Worm (Caenorhabditis elegans) whole organism, L4 larva: ENCODE data around the gene ZC13.1.

Experiments used
- F10B5.3 ChIP-seq: sonication (generic microtip); optimal IDR thresholded peaks from 2 replicates; lab custom pipeline; 2016; ENCODE audit warnings: mild to moderate bottlenecking, missing genetic modification characterization, missing compliant biosample characterization
- F26F4.8 ChIP-seq: fragments of 200-800 bp; sonication (Bioruptor generic); conservative IDR thresholded peaks from 2 replicates; pipeline ENCODE4 v1.3.6; 2022; ENCODE audit warnings: missing genetic modification characterization, missing compliant biosample characterization
- F37D6.2 ChIP-seq: sonication (generic microtip); optimal IDR thresholded peaks from 2 replicates; lab custom pipeline; 2016; ENCODE audit warnings: mild to moderate bottlenecking, missing genetic modification characterization, missing compliant biosample characterization
- F44E2.7 ChIP-seq: fragments of 200-800 bp; sonication (Bioruptor generic); IDR thresholded peaks from 2 replicates; pipeline ENCODE4 v2.1.2; 2022; ENCODE audit warnings: missing genetic modification characterization, missing compliant biosample characterization
- T20F7.1 ChIP-seq: fragments of 200-800 bp; sonication (Bioruptor generic); optimal IDR thresholded peaks from 2 replicates; lab custom pipeline; 2018; ENCODE audit warnings: mild to moderate bottlenecking, missing genetic modification characterization, missing compliant biosample characterization
- Y105C5A.15 ChIP-seq: fragments of 200-800 bp; sonication (Bioruptor generic); IDR thresholded peaks from 2 replicates; pipeline ENCODE4 v1.3.6; 2022; ENCODE audit warnings: missing genetic modification characterization, missing compliant biosample characterization
- Y48G9A.11 ChIP-seq: fragments of 200-800 bp; sonication (Bioruptor generic); IDR thresholded peaks from 2 replicates; pipeline ENCODE4 v1.3.6; 2022; ENCODE audit warnings: missing genetic modification reagents, missing genetic modification characterization, missing compliant biosample characterization
- Y5F2A.4 ChIP-seq: fragments of 200-800 bp; sonication (Bioruptor generic); optimal IDR thresholded peaks from 2 replicates; lab custom pipeline; 2018; ENCODE audit warnings: mild to moderate bottlenecking, missing genetic modification characterization, missing compliant biosample characterization
- aha-1 ChIP-seq: fragments of 150-350 bp; peaks from one replicate; lab custom pipeline; 2014; ENCODE audit warnings: missing biosample characterization, missing genetic modification characterization
- arid-1 ChIP-seq: fragments of 200-800 bp; sonication (Bioruptor generic); conservative IDR thresholded peaks from 2 replicates; pipeline ENCODE4 v1.3.6; 2022; ENCODE audit warnings: missing genetic modification reagents, missing genetic modification characterization, missing compliant biosample characterization
- ceh-20 ChIP-seq: fragments of 200-800 bp; sonication (Bioruptor generic); IDR thresholded peaks from 2 replicates; pipeline ENCODE4 v1.3.6; 2022; ENCODE audit warnings: missing genetic modification reagents, missing genetic modification characterization, missing compliant biosample characterization
- ceh-32 ChIP-seq: sonication (generic microtip); optimal IDR thresholded peaks from 2 replicates; lab custom pipeline; 2016; ENCODE audit warnings: mild to moderate bottlenecking, missing genetic modification characterization, missing compliant biosample characterization; ENCODE audit not compliant: poor library complexity
- ceh-44 ChIP-seq: fragments of 200-800 bp; sonication (Bioruptor generic); IDR thresholded peaks from 2 replicates; pipeline ENCODE4 v1.3.6; 2022; ENCODE audit warnings: missing genetic modification reagents, missing genetic modification characterization, missing compliant biosample characterization
- ctbp-1 ChIP-seq: fragments of 200-800 bp; sonication (Bioruptor generic); IDR thresholded peaks from 2 replicates; pipeline ENCODE4 v1.3.6; 2022; ENCODE audit warnings: missing genetic modification reagents, missing genetic modification characterization, missing compliant biosample characterization
- daf-19 ChIP-seq: fragments of 200-800 bp; sonication (Bioruptor generic); conservative IDR thresholded peaks from 2 replicates; pipeline ENCODE4 v1.3.6; 2022; ENCODE audit warnings: missing genetic modification characterization, missing compliant biosample characterization
- dmd-6 ChIP-seq: fragments of 200-800 bp; sonication (Bioruptor generic); IDR thresholded peaks from 2 replicates; pipeline ENCODE4 v1.3.6; 2022; ENCODE audit warnings: missing genetic modification reagents, missing genetic modification characterization, missing compliant biosample characterization
- dmd-8 ChIP-seq: fragments of 200-800 bp; sonication (Bioruptor generic); IDR thresholded peaks from 2 replicates; pipeline ENCODE4 v1.3.6; 2022; ENCODE audit warnings: missing genetic modification characterization, missing compliant biosample characterization
- duxl-1 ChIP-seq: sonication (generic microtip); optimal IDR thresholded peaks from 2 replicates; lab custom pipeline; 2016; ENCODE audit warnings: mild to moderate bottlenecking, missing genetic modification characterization, moderate library complexity, missing compliant biosample characterization; ENCODE audit not compliant: poor library complexity
- dve-1 ChIP-seq: sonication (generic microtip); optimal IDR thresholded peaks from 2 replicates; lab custom pipeline; 2017; ENCODE audit warnings: antibody characterized with exemption, mild to moderate bottlenecking, missing genetic modification characterization, missing compliant biosample characterization; ENCODE audit not compliant: insufficient read depth
- egl-43 ChIP-seq: fragments of 200-800 bp; sonication (Bioruptor generic); IDR thresholded peaks from 2 replicates; pipeline ENCODE4 v1.3.6; 2022; ENCODE audit warnings: missing genetic modification reagents, missing genetic modification characterization, missing compliant biosample characterization
- jun-1 ChIP-seq: fragments of 150-350 bp; optimal IDR thresholded peaks from 2 replicates; lab custom pipeline; 2014; ENCODE audit warnings: missing biosample characterization, missing genetic modification reagents, missing genetic modification characterization
- lin-15B ChIP-seq: fragments of 150-350 bp; sonication (generic microtip); optimal IDR thresholded peaks from 3 replicates; lab custom pipeline; 2014; ENCODE audit warnings: missing biosample characterization, missing genetic modification characterization
- lin-29 ChIP-seq: fragments of 200-800 bp; sonication (Bioruptor generic); IDR thresholded peaks from 2 replicates; pipeline ENCODE4 v1.3.6; 2022; ENCODE audit warnings: missing genetic modification reagents, missing genetic modification characterization, missing compliant biosample characterization
- madf-5 ChIP-seq, 2 experiments: fragments of 200-800 bp; sonication (Bioruptor generic); IDR thresholded peaks; 2 replicates each; pipeline ENCODE4 v1.3.6; 2022; ENCODE audit warnings: missing compliant biosample characterization in 2 of 2, missing genetic modification characterization in 2 of 2
- madf-9 ChIP-seq: fragments of 200-800 bp; sonication (Bioruptor generic); conservative IDR thresholded peaks from 2 replicates; pipeline ENCODE4 v1.3.6; 2022; ENCODE audit warnings: missing genetic modification reagents, missing genetic modification characterization, missing compliant biosample characterization
- mep-1 ChIP-seq: fragments of 150-350 bp; sonication (generic microtip); optimal IDR thresholded peaks from 3 replicates; lab custom pipeline; 2014; ENCODE audit warnings: missing biosample characterization, missing genetic modification characterization
- mes-2 ChIP-seq: sonication (generic microtip); optimal IDR thresholded peaks from 2 replicates; lab custom pipeline; 2016; ENCODE audit warnings: missing genotype, mild to moderate bottlenecking, missing genetic modification characterization, missing compliant biosample characterization; ENCODE audit not compliant: poor library complexity, severe bottlenecking
- mxl-3 ChIP-seq: fragments of 200-800 bp; sonication (Bioruptor generic); optimal IDR thresholded peaks from 2 replicates; lab custom pipeline; 2018; ENCODE audit warnings: mild to moderate bottlenecking, missing genetic modification characterization, missing compliant biosample characterization
- nhr-10 ChIP-seq: fragments of 150-350 bp; optimal IDR thresholded peaks from 2 replicates; lab custom pipeline; 2014; ENCODE audit warnings: missing biosample characterization, missing genetic modification characterization
- nhr-102 ChIP-seq: sonication (generic microtip); optimal IDR thresholded peaks from 2 replicates; lab custom pipeline; 2016; ENCODE audit warnings: mild to moderate bottlenecking, missing genetic modification characterization, moderate library complexity, missing compliant biosample characterization
- nhr-11 ChIP-seq: fragments of 150-350 bp; optimal IDR thresholded peaks from 2 replicates; lab custom pipeline; 2014; ENCODE audit warnings: missing biosample characterization, missing genetic modification characterization
- nhr-42 ChIP-seq: fragments of 200-800 bp; sonication (Bioruptor generic); IDR thresholded peaks from 2 replicates; pipeline ENCODE4 v1.3.6; 2022; ENCODE audit warnings: missing genetic modification characterization, missing compliant biosample characterization
- nhr-48 ChIP-seq: sonication (generic microtip); optimal IDR thresholded peaks from 2 replicates; lab custom pipeline; 2016; ENCODE audit warnings: mild to moderate bottlenecking, missing genetic modification characterization, missing compliant biosample characterization
- nhr-6 ChIP-seq: fragments of 150-350 bp; optimal IDR thresholded peaks from 2 replicates; lab custom pipeline; 2014; ENCODE audit warnings: missing biosample characterization, missing genetic modification characterization
- nhr-77 ChIP-seq: fragments of 150-350 bp; optimal IDR thresholded peaks from 2 replicates; lab custom pipeline; 2014; ENCODE audit warnings: missing biosample characterization, missing genetic modification characterization
- php-3 ChIP-seq: fragments of 200-800 bp; sonication (Bioruptor generic); IDR thresholded peaks from 2 replicates; pipeline ENCODE4 v1.3.6; 2022; ENCODE audit warnings: missing genetic modification reagents, missing genetic modification characterization, missing compliant biosample characterization
- pqm-1 ChIP-seq: sonication (generic microtip); optimal IDR thresholded peaks from 2 replicates; lab custom pipeline; 2017; ENCODE audit warnings: missing biosample characterization, missing genetic modification characterization
- saeg-2 ChIP-seq: fragments of 200-800 bp; sonication (Bioruptor generic); IDR thresholded peaks from 2 replicates; pipeline ENCODE4 v1.3.6; 2022; ENCODE audit warnings: missing genetic modification reagents, missing genetic modification characterization, missing compliant biosample characterization
- set-16 ChIP-seq: fragments of 200-800 bp; sonication (Bioruptor generic); IDR thresholded peaks from 2 replicates; pipeline ENCODE4 v1.3.6; 2022; ENCODE audit warnings: missing genetic modification reagents, missing genetic modification characterization, missing compliant biosample characterization
- unc-130 ChIP-seq: sonication (generic microtip); optimal IDR thresholded peaks from 2 replicates; lab custom pipeline; 2016; ENCODE audit warnings: missing genetic modification reagents, missing genetic modification characterization, missing compliant biosample characterization
- unc-62 ChIP-seq, 3 experiments: fragments of 150-350 bp in 1 of 3; sonication (generic microtip); optimal IDR thresholded peaks in 2 of 3; peaks in 1 of 3; 1 replicate in 1 of 3; 2 replicates in 2 of 3; lab custom pipeline; 2014 to 2017; ENCODE audit warnings: missing biosample characterization in 3 of 3, missing genetic modification characterization in 3 of 3, missing genetic modification reagents in 3 of 3, missing genotype in 1 of 3
- zag-1 ChIP-seq: fragments of 150-350 bp; optimal IDR thresholded peaks from 2 replicates; lab custom pipeline; 2014; ENCODE audit warnings: missing biosample characterization, missing genetic modification characterization
- zfp-3 ChIP-seq: fragments of 200-800 bp; sonication (Bioruptor generic); conservative IDR thresholded peaks from 2 replicates; pipeline ENCODE4 v1.3.6; 2022; ENCODE audit warnings: missing genetic modification reagents, missing genetic modification characterization, missing compliant biosample characterization
- zip-2 ChIP-seq: fragments of 150-350 bp; optimal IDR thresholded peaks from 2 replicates; lab custom pipeline; 2014; ENCODE audit warnings: missing biosample characterization, missing genetic modification characterization
- ztf-11 ChIP-seq: fragments of 150-350 bp; optimal IDR thresholded peaks from 2 replicates; lab custom pipeline; 2014; ENCODE audit warnings: missing biosample characterization, missing genetic modification characterization
- ztf-7 ChIP-seq: fragments of 150-350 bp; optimal IDR thresholded peaks from 2 replicates; lab custom pipeline; 2014; ENCODE audit warnings: missing biosample characterization, missing genetic modification characterization

The ZC13.1 gene

ce11 chrX:830185-830584, 46.9 kb upstream of the ZC13.1 start:
- TF ChIP-seq aha-1 (tag; lab: Kevin White, UChicago) (peak; percentile 60), duxl-1 (tag; lab: Kevin White, UChicago) (no peak)

- TF ChIP-seq ceh-20 (GFP tag; lab: Robert Waterston, UW) (no peak), saeg-2 (GFP tag; lab: Robert Waterston, UW) (no peak), F10B5.3 (tag; lab: Kevin White, UChicago) (no peak), mes-2 (tag; lab: Kevin White, UChicago) (no peak), jun-1 (no peak), nhr-6 (tag; lab: Kevin White, UChicago) (no peak), nhr-42 (GFP tag; lab: Robert Waterston, UW) (no peak), dmd-6 (GFP tag; lab: Robert Waterston, UW) (no peak), madf-9 (GFP tag; lab: Robert Waterston, UW) (no peak), nhr-102 (tag; lab: Kevin White, UChicago) (no peak), mxl-3 (GFP tag; lab: Kevin White, UChicago) (no peak), ztf-11 (tag; lab: Kevin White, UChicago) (no peak), mep-1 (tag; lab: Kevin White, UChicago) (no peak), duxl-1 (tag; lab: Kevin White, UChicago) (no peak), dve-1 (tag; lab: Kevin White, UChicago) (no peak), lin-15B (no peak), unc-62 (GFP tag; optimal IDR thresholded peaks at IDR 0.05 in 1 of 2; lab: Kevin White, UChicago) (no peak), unc-62 (tag; optimal IDR thresholded peaks at IDR 0.05; lab: Kevin White, UChicago) (no peak), unc-130 (no peak), F26F4.8 (no peak)
Measured at ce11 chrX:834478-834877, 42.6 kb upstream of the ZC13.1 start, which contains the start of gene F39H12.1. TSS of gene F39H12.1 (plus strand) at chrX:834778.

- TF ChIP-seq Y5F2A.4, result no peak
- TF ChIP-seq dmd-8 (GFP tag; lab: Robert Waterston, UW), result no peak
- no peak for TF ChIP-seq duxl-1 (tag; lab: Kevin White, UChicago)
- no peak for TF ChIP-seq php-3 (GFP tag; lab: Robert Waterston, UW)
- TF ChIP-seq zag-1, result no peak
- TF ChIP-seq set-16 (GFP tag; lab: Robert Waterston, UW), result no peak
- no peak for TF ChIP-seq Y105C5A.15 (GFP tag; lab: Robert Waterston, UW)
- TF ChIP-seq mes-2 (tag; lab: Kevin White, UChicago), result no peak
- TF ChIP-seq arid-1 (GFP tag; lab: Robert Waterston, UW), result no peak
- no peak for TF ChIP-seq ztf-11 (tag; lab: Kevin White, UChicago)
Measured at ce11 chrX:841393-841792, 35.6 kb upstream of the ZC13.1 start, which contains the start of gene F39H12.3. TSS of gene F39H12.3 (minus strand) at chrX:841493.

ce11 chrX:844649-845048, 32.4 kb upstream of the ZC13.1 start:
- TF ChIP-seq T20F7.1 (GFP tag; lab: Kevin White, UChicago) (no peak), Y48G9A.11 (GFP tag; lab: Robert Waterston, UW) (no peak), ceh-44 (GFP tag; lab: Robert Waterston, UW) (no peak), F44E2.7 (GFP tag; lab: Robert Waterston, UW) (no peak), nhr-11 (peak; percentile 12), aha-1 (tag; lab: Kevin White, UChicago) (peak; percentile 61), ceh-32 (tag; lab: Kevin White, UChicago) (no peak), nhr-77 (no peak), egl-43 (GFP tag; lab: Robert Waterston, UW) (no peak; the same call in 1 of the 2 replicates), ztf-7 (no peak), zfp-3 (GFP tag; lab: Robert Waterston, UW) (no peak), F37D6.2 (tag; lab: Kevin White, UChicago) (no peak), madf-5 (GFP tag; IDR thresholded peaks at IDR 0.05; lab: Robert Waterston, UW) (0 out of 4 replicates have a peak, but pooled peaks of 1 of the 2 experiments have one; percentile 20), nhr-48 (tag; lab: Kevin White, UChicago) (no peak), zip-2 (tag; lab: Kevin White, UChicago) (no peak), pqm-1 (no peak), nhr-10 (tag; lab: Kevin White, UChicago) (no peak), saeg-2 (GFP tag; lab: Robert Waterston, UW) (no peak), daf-19 (GFP tag; lab: Robert Waterston, UW) (no peak), ctbp-1 (GFP tag; lab: Robert Waterston, UW) (peak; percentile 58; the same call in 1 of the 2 replicates), lin-29 (GFP tag; lab: Robert Waterston, UW) (no peak)
